Worm (Caenorhabditis elegans): ENCODE measurements around the gene K05F1.13.

K05F1.13 gene

DNA sequence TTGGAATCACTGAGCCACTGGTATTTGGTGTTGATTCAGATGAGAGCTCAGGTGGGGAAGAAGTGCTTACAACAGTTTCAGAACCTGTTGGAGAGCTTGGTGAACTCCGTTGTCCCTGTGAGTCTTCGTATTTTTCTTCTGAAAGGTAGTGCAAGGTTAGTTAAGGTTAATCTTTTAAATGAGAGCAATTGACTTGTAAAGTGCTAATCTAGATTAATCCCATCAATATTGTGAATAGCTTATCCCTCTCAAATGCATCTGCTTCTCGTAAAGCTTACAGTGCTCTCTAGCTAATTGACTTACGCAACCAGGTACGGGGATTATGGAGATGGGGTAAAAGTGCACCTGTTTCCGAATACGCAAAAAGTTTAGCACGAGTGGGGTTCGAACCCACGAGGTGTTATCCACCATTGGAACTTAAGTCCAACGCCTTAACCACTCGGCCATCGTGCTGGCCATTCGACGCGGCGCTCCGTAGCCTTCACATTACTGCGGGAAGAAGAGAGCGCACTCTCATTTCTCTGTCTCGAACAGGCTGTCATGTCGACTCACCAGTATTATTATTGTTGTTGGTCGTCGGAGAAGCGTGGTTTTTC is 16.3 kb upstream of the K05F1.13 start:
- TF ChIP-seq ahr-1 (tag; optimal IDR thresholded peaks at IDR 0.05) (no peak), ceh-19 (GFP tag; optimal IDR thresholded peaks at IDR 0.05) (no peak), elt-2 (tag; optimal IDR thresholded peaks at IDR 0.05) (peak; percentile 87), sox-2 (GFP tag; IDR thresholded peaks at IDR 0.05) (no peak; the same call in 1 of the 2 replicates), ceh-14 (tag; optimal IDR thresholded peaks at IDR 0.05) (peak; percentile 26), ttx-3 (tag; optimal IDR thresholded peaks at IDR 0.05) (peak; percentile 36), nfya-1 (tag; optimal IDR thresholded peaks at IDR 0.05) (peak; percentile 23), ceh-48 (tag; optimal IDR thresholded peaks at IDR 0.05) (peak; percentile 33), ceh-18 (tag; optimal IDR thresholded peaks at IDR 0.05) (peak; percentile 37), pag-3 (tag; optimal IDR thresholded peaks at IDR 0.05; ENCODE audit: borderline replicate concordance) (no peak), ref-2 (tag; optimal IDR thresholded peaks at IDR 0.05) (peak; percentile 59), K09A11.1 (tag; optimal IDR thresholded peaks at IDR 0.05; ENCODE audit: insufficient read depth) (no peak), gmeb-2 (tag; optimal IDR thresholded peaks at IDR 0.05) (no peak), lim-6 (tag; optimal IDR thresholded peaks at IDR 0.05) (no peak), K02D7.2 (tag; optimal IDR thresholded peaks at IDR 0.05) (no peak), hlh-6 (tag; optimal IDR thresholded peaks at IDR 0.05) (peak; percentile 48), fax-1 (tag; optimal IDR thresholded peaks at IDR 0.05) (peak; percentile 38), dmd-4 (tag; optimal IDR thresholded peaks at IDR 0.05; ENCODE audit: borderline replicate concordance) (no peak), ceh-45 (GFP tag; IDR thresholded peaks at IDR 0.05) (0 out of 2 replicates have a peak, but pooled peaks have one; percentile 20), nhr-11 (tag; optimal IDR thresholded peaks at IDR 0.05) (no peak), elt-4 (tag; optimal IDR thresholded peaks at IDR 0.05) (no peak), unc-55 (GFP tag; optimal IDR thresholded peaks at IDR 0.05) (no peak), C08G9.2 (tag; optimal IDR thresholded peaks at IDR 0.05) (peak; percentile 47), tbx-2 (tag; optimal IDR thresholded peaks at IDR 0.05) (peak; percentile 48), ceh-30 (tag; optimal IDR thresholded peaks at IDR 0.05) (no peak), hlh-15 (tag; optimal IDR thresholded peaks at IDR 0.05) (no peak), pha-2 (tag; optimal IDR thresholded peaks at IDR 0.05) (no peak), hlh-8 (tag; optimal IDR thresholded peaks at IDR 0.05) (no peak), F13H6.1 (tag; optimal IDR thresholded peaks at IDR 0.05) (no peak), fkh-6 (tag; optimal IDR thresholded peaks at IDR 0.05) (peak; percentile 59), ceh-2 (tag; optimal IDR thresholded peaks at IDR 0.05) (peak; percentile 46), ets-4 (tag; optimal IDR thresholded peaks at IDR 0.05) (no peak), lin-11 (tag; optimal IDR thresholded peaks at IDR 0.05) (peak; percentile 12), Y22D7AL.16 (tag; optimal IDR thresholded peaks at IDR 0.05) (peak; percentile 18), sdc-2 (tag; optimal IDR thresholded peaks at IDR 0.05) (peak; percentile 48), T23F11.4 (GFP tag; optimal IDR thresholded peaks at IDR 0.05) (peak; percentile 51), rnt-1 (tag; optimal IDR thresholded peaks at IDR 0.05) (no peak), ama-1 (optimal IDR thresholded peaks at IDR 0.05) (no peak), nhr-232 (tag; optimal IDR thresholded peaks at IDR 0.05) (peak; percentile 44), ceh-6 (GFP tag; optimal IDR thresholded peaks at IDR 0.05) (peak; percentile 68), madf-2 (tag; optimal IDR thresholded peaks at IDR 0.05) (peak; percentile 47), che-1 (tag; optimal IDR thresholded peaks at IDR 0.05) (peak; percentile 70), eyg-1 (tag; optimal IDR thresholded peaks at IDR 0.05) (peak; percentile 43), unc-86 (tag; optimal IDR thresholded peaks at IDR 0.05) (no peak), unc-42 (tag; optimal IDR thresholded peaks at IDR 0.05) (peak; percentile 30), ceh-22 (tag; optimal IDR thresholded peaks at IDR 0.05) (no peak), ceh-31 (tag; optimal IDR thresholded peaks at IDR 0.05) (peak; percentile 52), ceh-24 (tag; optimal IDR thresholded peaks at IDR 0.05) (peak; percentile 8), ztf-16 (tag; optimal IDR thresholded peaks at IDR 0.05) (peak; percentile 28), hlh-30 (tag; optimal IDR thresholded peaks at IDR 0.05; ENCODE audit: insufficient read depth) (peak; percentile 39), odd-2 (tag; optimal IDR thresholded peaks at IDR 0.05) (no peak), dve-1 (tag; optimal IDR thresholded peaks at IDR 0.05) (peak; percentile 66), pros-1 (tag; optimal IDR thresholded peaks at IDR 0.05) (no peak)

Measured in whole organism, late embryonic.